Worm (Caenorhabditis elegans) whole organism, L3 larva: Measurements from ENCODE around the gene tomm-7.

Experiments used
- R02D3.7 ChIP-seq: fragments of 150-350 bp; optimal IDR thresholded peaks from 2 replicates; lab custom pipeline; 2014; ENCODE audit warnings: missing biosample characterization, missing genetic modification characterization
- ZK546.5 ChIP-seq: sonication (generic microtip); optimal IDR thresholded peaks from 2 replicates; lab custom pipeline; 2017; ENCODE audit warnings: missing biosample characterization, missing genetic modification characterization
- aly-2 ChIP-seq: fragments of 150-350 bp; optimal IDR thresholded peaks from 2 replicates; lab custom pipeline; 2014; ENCODE audit warnings: missing biosample characterization, missing genetic modification characterization
- ama-1 ChIP-seq: fragments of 150-350 bp; optimal IDR thresholded peaks from 2 replicates; lab custom pipeline; 2018
- ceh-16 ChIP-seq: sonication (generic microtip); optimal IDR thresholded peaks from 2 replicates; lab custom pipeline; 2017; ENCODE audit warnings: missing biosample characterization, missing genetic modification characterization
- ceh-28 ChIP-seq: fragments of 150-350 bp; optimal IDR thresholded peaks from 2 replicates; lab custom pipeline; 2014; ENCODE audit warnings: missing biosample characterization, missing genetic modification reagents, missing genetic modification characterization
- ceh-82 ChIP-seq: fragments of 150-350 bp; optimal IDR thresholded peaks from 2 replicates; lab custom pipeline; 2014; ENCODE audit warnings: missing biosample characterization, missing genetic modification characterization
- ceh-9 ChIP-seq: sonication (generic microtip); optimal IDR thresholded peaks from 2 replicates; lab custom pipeline; 2018; ENCODE audit warnings: missing biosample characterization, missing genetic modification characterization
- egl-27 ChIP-seq: sonication (generic microtip); optimal IDR thresholded peaks from 4 replicates; lab custom pipeline; 2017; ENCODE audit warnings: missing biosample characterization, missing genetic modification reagents, missing genetic modification characterization
- egl-5 ChIP-seq: fragments of 150-350 bp; optimal IDR thresholded peaks from 2 replicates; lab custom pipeline; 2017; ENCODE audit warnings: missing biosample characterization, missing genetic modification reagents, missing genetic modification characterization, inconsistent platforms
- elt-1 ChIP-seq: fragments of 150-350 bp; optimal IDR thresholded peaks from 2 replicates; lab custom pipeline; 2014; ENCODE audit warnings: missing biosample characterization, missing genetic modification characterization
- elt-2 ChIP-seq: sonication (generic microtip); optimal IDR thresholded peaks from 2 replicates; lab custom pipeline; 2016; ENCODE audit warnings: missing genetic modification reagents, mild to moderate bottlenecking, missing genetic modification characterization, missing compliant biosample characterization
- elt-3 ChIP-seq, 3 experiments: fragments of 150-350 bp in 1 of 3; sonication (generic microtip) in 2 of 3; optimal IDR thresholded peaks; 2 replicates in 2 of 3; 4 replicates in 1 of 3; lab custom pipeline; 2014 to 2017; ENCODE audit warnings: missing biosample characterization in 3 of 3, missing genetic modification characterization in 3 of 3
- eor-1 ChIP-seq, 2 experiments: fragments of 150-350 bp; optimal IDR thresholded peaks; 2 replicates each; lab custom pipeline; 2014 to 2018; ENCODE audit warnings: missing biosample characterization in 2 of 2, missing genetic modification characterization in 2 of 2
- fkh-2 ChIP-seq: fragments of 150-350 bp; optimal IDR thresholded peaks from 2 replicates; lab custom pipeline; 2014; ENCODE audit warnings: missing biosample characterization, missing genetic modification reagents, missing genetic modification characterization
- fos-1 ChIP-seq: fragments of 150-350 bp; optimal IDR thresholded peaks from 2 replicates; lab custom pipeline; 2014; ENCODE audit warnings: missing biosample characterization, missing genetic modification characterization
- hmg-11 ChIP-seq: sonication (generic microtip); optimal IDR thresholded peaks from 2 replicates; lab custom pipeline; 2016; ENCODE audit warnings: missing genetic modification characterization, missing compliant biosample characterization
- jun-1 ChIP-seq: fragments of 150-350 bp; optimal IDR thresholded peaks from 2 replicates; lab custom pipeline; 2014; ENCODE audit warnings: missing biosample characterization, missing genetic modification reagents, missing genetic modification characterization
- lin-15B ChIP-seq: fragments of 150-350 bp; optimal IDR thresholded peaks from 2 replicates; lab custom pipeline; 2014; ENCODE audit warnings: missing biosample characterization, missing genetic modification characterization
- mdl-1 ChIP-seq: fragments of 150-350 bp; optimal IDR thresholded peaks from 2 replicates; lab custom pipeline; 2014; ENCODE audit warnings: missing biosample characterization, missing genetic modification characterization
- mml-1 ChIP-seq: fragments of 150-350 bp; sonication (generic microtip); optimal IDR thresholded peaks from 3 replicates; lab custom pipeline; 2014; ENCODE audit warnings: missing biosample characterization, missing genetic modification characterization
- nfya-1 ChIP-seq: sonication (generic microtip); optimal IDR thresholded peaks from 2 replicates; lab custom pipeline; 2017; ENCODE audit warnings: missing genetic modification characterization, mild to moderate bottlenecking, missing compliant biosample characterization, antibody characterized with exemption, moderate library complexity; ENCODE audit not compliant: insufficient read depth
- nhr-11 ChIP-seq: fragments of 150-350 bp; optimal IDR thresholded peaks from 2 replicates; lab custom pipeline; 2014; ENCODE audit warnings: missing biosample characterization, missing genetic modification characterization
- nhr-23 ChIP-seq: fragments of 150-350 bp; optimal IDR thresholded peaks from 2 replicates; lab custom pipeline; 2014; ENCODE audit warnings: missing biosample characterization, missing genetic modification reagents, missing genetic modification characterization
- nhr-25 ChIP-seq: sonication (generic microtip); optimal IDR thresholded peaks from 2 replicates; lab custom pipeline; 2017; ENCODE audit warnings: missing biosample characterization, missing genetic modification characterization
- nhr-28 ChIP-seq: fragments of 150-350 bp; optimal IDR thresholded peaks from 2 replicates; lab custom pipeline; 2014; ENCODE audit warnings: missing biosample characterization, missing genetic modification characterization
- nhr-43 ChIP-seq: sonication (generic microtip); optimal IDR thresholded peaks from 2 replicates; lab custom pipeline; 2016; ENCODE audit warnings: mild to moderate bottlenecking, missing genetic modification characterization, missing compliant biosample characterization; ENCODE audit not compliant: poor library complexity, severe bottlenecking
- nhr-67 ChIP-seq: fragments of 150-350 bp; optimal IDR thresholded peaks from 2 replicates; lab custom pipeline; 2014; ENCODE audit warnings: missing biosample characterization, missing genetic modification characterization
- nhr-77 ChIP-seq: fragments of 150-350 bp; optimal IDR thresholded peaks from 2 replicates; lab custom pipeline; 2014; ENCODE audit warnings: missing biosample characterization, missing genetic modification characterization
- pha-4 ChIP-seq: fragments of 150-350 bp; optimal IDR thresholded peaks from 2 replicates; lab custom pipeline; 2014; ENCODE audit warnings: missing biosample characterization, missing genetic modification reagents, missing genetic modification characterization
- pqm-1 ChIP-seq: fragments of 150-350 bp; optimal IDR thresholded peaks from 2 replicates; lab custom pipeline; 2017; ENCODE audit warnings: missing biosample characterization, missing genetic modification characterization, inconsistent platforms
- sea-2 ChIP-seq: fragments of 150-350 bp; sonication (generic microtip); optimal IDR thresholded peaks from 4 replicates; lab custom pipeline; 2014; ENCODE audit warnings: missing biosample characterization, missing genetic modification reagents, missing genetic modification characterization
- snpc-4 ChIP-seq: fragments of 150-350 bp; optimal IDR thresholded peaks from 2 replicates; lab custom pipeline; 2014; ENCODE audit warnings: missing biosample characterization, missing genetic modification characterization
- tbx-2 ChIP-seq: sonication (generic microtip); optimal IDR thresholded peaks from 2 replicates; lab custom pipeline; 2016; ENCODE audit warnings: mild to moderate bottlenecking, missing genetic modification characterization, missing compliant biosample characterization
- unc-39 ChIP-seq: sonication (generic microtip); optimal IDR thresholded peaks from 4 replicates; lab custom pipeline; 2017; ENCODE audit warnings: missing biosample characterization, missing genetic modification characterization
- zag-1 ChIP-seq: fragments of 150-350 bp; optimal IDR thresholded peaks from 2 replicates; lab custom pipeline; 2014; ENCODE audit warnings: missing biosample characterization, missing genetic modification characterization
- ztf-11 ChIP-seq: fragments of 150-350 bp; optimal IDR thresholded peaks from 2 replicates; lab custom pipeline; 2014; ENCODE audit warnings: missing biosample characterization, missing genetic modification characterization
- ztf-4 ChIP-seq: fragments of 150-350 bp; optimal IDR thresholded peaks from 2 replicates; lab custom pipeline; 2014; ENCODE audit warnings: missing biosample characterization, missing genetic modification characterization

tomm-7 gene

DNA sequence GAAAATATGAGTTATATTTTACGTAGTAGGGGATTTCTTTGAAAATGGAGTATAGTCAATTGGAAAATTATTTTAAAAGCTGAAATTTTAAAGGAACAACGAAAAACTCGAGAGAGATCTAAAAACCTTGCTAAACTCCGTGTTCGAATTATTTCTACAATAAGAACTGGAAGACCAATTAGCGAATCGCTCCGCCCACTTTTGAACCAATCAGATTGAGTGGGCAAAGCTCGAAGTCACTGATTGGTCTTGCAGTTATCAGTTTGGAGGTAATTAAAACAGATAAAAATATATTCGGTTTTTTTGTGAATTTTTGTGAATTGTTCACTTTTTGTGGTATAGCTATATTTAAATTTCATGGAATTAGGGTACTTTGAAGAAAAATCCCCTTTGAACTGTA is 36.1 kb upstream of the tomm-7 start:
- TF ChIP-seq egl-27 (no peak), nhr-67 (tag; lab: Kevin White, UChicago) (no peak), ama-1 (no peak), nhr-77 (tag; lab: Kevin White, UChicago) (no peak), nhr-28 (tag; lab: Kevin White, UChicago) (no peak), nfya-1 (tag; lab: Kevin White, UChicago) (peak; percentile 98)

DNA sequence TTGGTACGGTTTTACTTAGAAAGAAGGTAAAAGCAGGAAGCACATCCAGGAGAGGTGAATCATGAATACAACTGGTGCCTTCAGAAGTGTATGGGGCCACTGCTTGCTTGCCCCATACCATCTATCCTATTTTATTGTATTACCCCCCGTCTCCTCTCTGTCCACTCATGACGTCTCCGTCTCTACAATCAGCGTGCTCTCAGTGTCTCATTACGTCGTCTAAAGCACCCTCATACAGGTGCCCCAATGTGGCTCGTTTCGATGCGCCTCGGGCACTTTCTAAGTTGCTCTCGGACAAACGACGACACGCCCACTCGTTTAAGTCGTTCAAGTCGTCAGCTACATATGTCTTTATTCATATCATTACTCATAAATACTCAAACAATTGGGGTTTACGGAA is 35.4 kb upstream of the tomm-7 start:
- TF ChIP-seq sea-2 (GFP tag; lab: Kevin White, UChicago) (no peak), elt-2 (tag; lab: Kevin White, UChicago) (no peak), nfya-1 (tag; lab: Kevin White, UChicago) (no peak), ceh-16 (tag; lab: Kevin White, UChicago) (no peak), fkh-2 (no peak), egl-5 (tag; lab: Kevin White, UChicago) (peak; percentile 100)

DNA sequence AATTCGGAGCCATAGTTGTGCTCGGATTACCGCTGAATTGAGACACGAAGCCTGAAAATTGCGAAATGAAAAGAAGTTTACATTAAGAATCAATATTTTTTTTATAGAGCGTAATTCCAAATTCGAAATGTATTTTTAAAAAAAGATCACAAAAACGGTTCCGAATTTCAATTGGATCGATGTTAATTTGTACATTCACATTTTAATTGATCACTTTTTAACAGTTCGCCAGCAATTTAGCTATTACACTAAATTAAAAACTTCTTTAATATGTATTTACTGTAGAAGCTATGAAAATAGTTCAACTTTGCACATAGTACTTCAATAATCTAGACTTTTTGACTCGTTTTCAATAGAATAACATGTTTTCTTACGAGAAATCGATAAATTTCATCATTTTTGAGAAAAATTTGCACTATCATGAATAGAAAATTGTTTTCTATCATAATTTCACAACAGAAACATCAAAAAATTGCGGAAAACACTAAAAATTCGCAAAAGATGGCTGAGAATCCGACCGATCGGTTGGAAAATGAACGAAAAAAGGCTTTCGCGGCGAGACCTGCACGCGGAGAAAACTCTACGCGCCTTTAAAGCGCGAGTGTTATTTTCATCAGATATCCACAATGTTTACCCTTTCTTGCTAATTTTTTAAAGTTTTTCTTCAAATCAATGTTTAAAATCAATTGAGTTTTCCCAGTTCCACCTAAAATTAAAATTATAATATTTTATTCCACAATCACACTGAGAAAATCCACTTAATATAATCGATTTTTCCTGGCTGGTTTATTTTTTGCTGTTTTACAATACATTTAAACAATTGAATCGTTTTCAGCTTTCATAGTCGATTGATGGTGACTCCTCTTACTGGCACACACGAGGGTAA is 30.6 kb upstream of the tomm-7 start, which contains the start of the genes egl-45 and kcmf-1:
Gene egl-45, minus strand, starts transcription at position 51 of the 886 bp plus-strand sequence.
Gene kcmf-1, plus strand, starts transcription at position 836 of the 886 bp plus-strand sequence.
- TF ChIP-seq lin-15B (tag; lab: Kevin White, UChicago) (peak; percentile 42), pha-4 (tag; lab: Kevin White, UChicago) (peak; percentile 71), eor-1 (tag; optimal IDR thresholded peaks at IDR 0.05; lab: Kevin White, UChicago) (no peak), ZK546.5 (tag; lab: Kevin White, UChicago) (no peak), ama-1 (no peak), nhr-67 (tag; lab: Kevin White, UChicago) (no peak), mml-1 (tag; lab: Kevin White, UChicago) (no peak), jun-1 (tag; lab: Kevin White, UChicago) (no peak), ztf-4 (tag; lab: Kevin White, UChicago) (no peak), nfya-1 (tag; lab: Kevin White, UChicago) (peak; percentile 57), nhr-43 (no peak), zag-1 (tag; lab: Kevin White, UChicago) (no peak), fkh-2 (no peak), elt-2 (tag; lab: Kevin White, UChicago) (no peak), pqm-1 (tag; lab: Kevin White, UChicago) (no peak), hmg-11 (no peak), unc-39 (tag; lab: Kevin White, UChicago) (no peak), R02D3.7 (no peak), aly-2 (no peak), elt-1 (tag; lab: Kevin White, UChicago) (no peak), snpc-4 (tag; lab: Kevin White, UChicago) (no peak), ceh-82 (tag; lab: Kevin White, UChicago) (no peak), elt-3 (tag; optimal IDR thresholded peaks at IDR 0.05; lab: Kevin White, UChicago) (no peak), ztf-11 (tag; lab: Kevin White, UChicago) (no peak), ceh-28 (tag; lab: Kevin White, UChicago) (no peak), fos-1 (no peak), tbx-2 (no peak), mdl-1 (no peak), nhr-25 (tag; lab: Kevin White, UChicago) (peak; percentile 21), egl-5 (tag; lab: Kevin White, UChicago) (peak; percentile 97), egl-27 (no peak), ceh-9 (no peak), nhr-28 (tag; lab: Kevin White, UChicago) (no peak), nhr-11 (tag; lab: Kevin White, UChicago) (no peak), nhr-23 (tag; lab: Kevin White, UChicago) (peak; percentile 6)
